Worm (Caenorhabditis elegans) whole organism, L3 larva: Measurements from ENCODE around the gene cyp-37A1.

Experiments
- ZK546.5 ChIP-seq: sonication (generic microtip); optimal IDR thresholded peaks from 2 replicates; lab custom pipeline; 2017; ENCODE audit warnings: missing biosample characterization, missing genetic modification characterization
- aly-2 ChIP-seq: fragments of 150-350 bp; optimal IDR thresholded peaks from 2 replicates; lab custom pipeline; 2014; ENCODE audit warnings: missing biosample characterization, missing genetic modification characterization
- ama-1 ChIP-seq: fragments of 150-350 bp; optimal IDR thresholded peaks from 2 replicates; lab custom pipeline; 2018
- ceh-16 ChIP-seq: sonication (generic microtip); optimal IDR thresholded peaks from 2 replicates; lab custom pipeline; 2017; ENCODE audit warnings: missing biosample characterization, missing genetic modification characterization
- ceh-82 ChIP-seq: fragments of 150-350 bp; optimal IDR thresholded peaks from 2 replicates; lab custom pipeline; 2014; ENCODE audit warnings: missing biosample characterization, missing genetic modification characterization
- ceh-9 ChIP-seq: sonication (generic microtip); optimal IDR thresholded peaks from 2 replicates; lab custom pipeline; 2018; ENCODE audit warnings: missing biosample characterization, missing genetic modification characterization
- egl-5 ChIP-seq: fragments of 150-350 bp; optimal IDR thresholded peaks from 2 replicates; lab custom pipeline; 2017; ENCODE audit warnings: missing biosample characterization, missing genetic modification reagents, missing genetic modification characterization, inconsistent platforms
- elt-1 ChIP-seq: fragments of 150-350 bp; optimal IDR thresholded peaks from 2 replicates; lab custom pipeline; 2014; ENCODE audit warnings: missing biosample characterization, missing genetic modification characterization
- elt-2 ChIP-seq: sonication (generic microtip); optimal IDR thresholded peaks from 2 replicates; lab custom pipeline; 2016; ENCODE audit warnings: missing genetic modification reagents, mild to moderate bottlenecking, missing genetic modification characterization, missing compliant biosample characterization
- elt-3 ChIP-seq, 3 experiments: fragments of 150-350 bp in 1 of 3; sonication (generic microtip) in 2 of 3; optimal IDR thresholded peaks; 2 replicates in 2 of 3; 4 replicates in 1 of 3; lab custom pipeline; 2014 to 2017; ENCODE audit warnings: missing biosample characterization in 3 of 3, missing genetic modification characterization in 3 of 3
- eor-1 ChIP-seq, 2 experiments: fragments of 150-350 bp; optimal IDR thresholded peaks; 2 replicates each; lab custom pipeline; 2014 to 2018; ENCODE audit warnings: missing biosample characterization in 2 of 2, missing genetic modification characterization in 2 of 2
- fkh-10 ChIP-seq: sonication (generic microtip); optimal IDR thresholded peaks from 2 replicates; lab custom pipeline; 2017; ENCODE audit warnings: missing biosample characterization, missing genetic modification reagents, missing genetic modification characterization
- fkh-2 ChIP-seq: fragments of 150-350 bp; optimal IDR thresholded peaks from 2 replicates; lab custom pipeline; 2014; ENCODE audit warnings: missing biosample characterization, missing genetic modification reagents, missing genetic modification characterization
- hmg-11 ChIP-seq: sonication (generic microtip); optimal IDR thresholded peaks from 2 replicates; lab custom pipeline; 2016; ENCODE audit warnings: missing genetic modification characterization, missing compliant biosample characterization
- jun-1 ChIP-seq: fragments of 150-350 bp; optimal IDR thresholded peaks from 2 replicates; lab custom pipeline; 2014; ENCODE audit warnings: missing biosample characterization, missing genetic modification reagents, missing genetic modification characterization
- lin-15B ChIP-seq: fragments of 150-350 bp; optimal IDR thresholded peaks from 2 replicates; lab custom pipeline; 2014; ENCODE audit warnings: missing biosample characterization, missing genetic modification characterization
- mdl-1 ChIP-seq: fragments of 150-350 bp; optimal IDR thresholded peaks from 2 replicates; lab custom pipeline; 2014; ENCODE audit warnings: missing biosample characterization, missing genetic modification characterization
- mml-1 ChIP-seq: fragments of 150-350 bp; sonication (generic microtip); optimal IDR thresholded peaks from 3 replicates; lab custom pipeline; 2014; ENCODE audit warnings: missing biosample characterization, missing genetic modification characterization
- nfya-1 ChIP-seq: sonication (generic microtip); optimal IDR thresholded peaks from 2 replicates; lab custom pipeline; 2017; ENCODE audit warnings: missing genetic modification characterization, mild to moderate bottlenecking, missing compliant biosample characterization, antibody characterized with exemption, moderate library complexity; ENCODE audit not compliant: insufficient read depth
- nhr-11 ChIP-seq: fragments of 150-350 bp; optimal IDR thresholded peaks from 2 replicates; lab custom pipeline; 2014; ENCODE audit warnings: missing biosample characterization, missing genetic modification characterization
- nhr-237 ChIP-seq: fragments of 150-350 bp; optimal IDR thresholded peaks from 2 replicates; lab custom pipeline; 2014; ENCODE audit warnings: missing biosample characterization, missing genetic modification characterization
- nhr-28 ChIP-seq: fragments of 150-350 bp; optimal IDR thresholded peaks from 2 replicates; lab custom pipeline; 2014; ENCODE audit warnings: missing biosample characterization, missing genetic modification characterization
- nhr-43 ChIP-seq: sonication (generic microtip); optimal IDR thresholded peaks from 2 replicates; lab custom pipeline; 2016; ENCODE audit warnings: mild to moderate bottlenecking, missing genetic modification characterization, missing compliant biosample characterization; ENCODE audit not compliant: poor library complexity, severe bottlenecking
- nhr-67 ChIP-seq: fragments of 150-350 bp; optimal IDR thresholded peaks from 2 replicates; lab custom pipeline; 2014; ENCODE audit warnings: missing biosample characterization, missing genetic modification characterization
- nhr-76 ChIP-seq: fragments of 150-350 bp; sonication (generic microtip); optimal IDR thresholded peaks from 5 replicates; lab custom pipeline; 2014; ENCODE audit warnings: missing biosample characterization, missing genetic modification characterization
- nhr-77 ChIP-seq: fragments of 150-350 bp; optimal IDR thresholded peaks from 2 replicates; lab custom pipeline; 2014; ENCODE audit warnings: missing biosample characterization, missing genetic modification characterization
- pha-4 ChIP-seq: fragments of 150-350 bp; optimal IDR thresholded peaks from 2 replicates; lab custom pipeline; 2014; ENCODE audit warnings: missing biosample characterization, missing genetic modification reagents, missing genetic modification characterization
- sea-2 ChIP-seq: fragments of 150-350 bp; sonication (generic microtip); optimal IDR thresholded peaks from 4 replicates; lab custom pipeline; 2014; ENCODE audit warnings: missing biosample characterization, missing genetic modification reagents, missing genetic modification characterization
- skn-1 ChIP-seq: fragments of 150-350 bp; optimal IDR thresholded peaks from 2 replicates; lab custom pipeline; 2014; ENCODE audit warnings: missing biosample characterization, missing genetic modification characterization
- snpc-4 ChIP-seq: fragments of 150-350 bp; optimal IDR thresholded peaks from 2 replicates; lab custom pipeline; 2014; ENCODE audit warnings: missing biosample characterization, missing genetic modification characterization
- tbx-2 ChIP-seq: sonication (generic microtip); optimal IDR thresholded peaks from 2 replicates; lab custom pipeline; 2016; ENCODE audit warnings: mild to moderate bottlenecking, missing genetic modification characterization, missing compliant biosample characterization
- ztf-4 ChIP-seq: fragments of 150-350 bp; optimal IDR thresholded peaks from 2 replicates; lab custom pipeline; 2014; ENCODE audit warnings: missing biosample characterization, missing genetic modification characterization

cyp-37A1 gene

ce11 chrII:14006210-14006609, 10.6 kb downstream of the cyp-37A1 start, which contains the start of gene F01D5.6:
Gene F01D5.6, plus strand, starts transcription at chrII:14006510.
- TF ChIP-seq ceh-9 (tag; lab: Kevin White, UChicago): no peak
- TF ChIP-seq nhr-237 (tag; lab: Kevin White, UChicago): no peak
- TF ChIP-seq mml-1 (tag; lab: Kevin White, UChicago): no peak
- no peak for TF ChIP-seq hmg-11 (tag; lab: Kevin White, UChicago)
- no peak for TF ChIP-seq fkh-10
- no peak for TF ChIP-seq ztf-4
- TF ChIP-seq sea-2 (GFP tag; lab: Kevin White, UChicago): no peak
- TF ChIP-seq ama-1 (lab: Kevin White, UChicago): no peak
- TF ChIP-seq eor-1 (tag; optimal IDR thresholded peaks at IDR 0.05; lab: Kevin White, UChicago): no peak
- TF ChIP-seq nhr-28: no peak
- TF ChIP-seq ceh-82 (tag; lab: Kevin White, UChicago): no peak
- TF ChIP-seq ceh-16 (tag; lab: Kevin White, UChicago): no peak
- TF ChIP-seq snpc-4: no peak
- no peak for TF ChIP-seq nfya-1
- no peak for TF ChIP-seq egl-5 (tag; lab: Kevin White, UChicago)
- no peak for TF ChIP-seq ZK546.5
- no peak for TF ChIP-seq fkh-2 (tag; lab: Kevin White, UChicago)
- no peak for TF ChIP-seq mdl-1
- no peak for TF ChIP-seq nhr-11 (tag; lab: Kevin White, UChicago)

- TF ChIP-seq ceh-16 (tag; lab: Kevin White, UChicago): no peak
- no peak for TF ChIP-seq ceh-9 (tag; lab: Kevin White, UChicago)
- TF ChIP-seq tbx-2 (tag; lab: Kevin White, UChicago): no peak
- no peak for TF ChIP-seq nhr-77 (tag; lab: Kevin White, UChicago)
- no peak for TF ChIP-seq nhr-43 (tag; lab: Kevin White, UChicago)
- TF ChIP-seq fkh-2 (tag; lab: Kevin White, UChicago): no peak
- no peak for TF ChIP-seq ztf-4
- TF ChIP-seq nhr-11 (tag; lab: Kevin White, UChicago): no peak
- TF ChIP-seq hmg-11 (tag; lab: Kevin White, UChicago): no peak
- no peak for TF ChIP-seq nhr-237 (tag; lab: Kevin White, UChicago)
- TF ChIP-seq mdl-1: no peak
- TF ChIP-seq nhr-76 (tag; lab: Kevin White, UChicago): no peak
- no peak for TF ChIP-seq lin-15B (tag; lab: Kevin White, UChicago)
- TF ChIP-seq pha-4: no peak
- TF ChIP-seq, all 47 proteins: peak for 0
These were observed 11.6 kb downstream of the cyp-37A1 start for ce11 chrII:14005183-14005582.

DNA sequence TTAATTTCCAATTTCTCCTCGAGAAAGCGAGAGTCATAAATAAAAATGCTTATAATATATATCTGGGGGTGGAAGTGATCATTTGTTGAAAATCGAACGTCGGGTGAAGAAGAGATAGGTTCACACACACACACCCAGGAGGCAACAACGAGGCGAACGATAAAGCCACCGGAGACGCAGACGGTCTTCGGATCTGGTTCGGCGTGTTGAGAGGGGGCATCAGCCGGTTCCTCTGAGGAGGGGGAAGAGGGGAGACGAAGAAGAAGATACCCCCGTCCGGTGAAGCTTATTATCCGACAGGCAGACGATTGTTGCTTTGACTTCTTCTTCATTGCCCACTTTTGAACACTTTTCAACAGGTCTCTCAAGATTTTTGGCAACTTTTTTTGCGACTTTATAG, 12.0 kb downstream of the cyp-37A1 start:
- TF ChIP-seq skn-1 (no peak), aly-2 (tag; lab: Kevin White, UChicago) (no peak), lin-15B (tag; lab: Kevin White, UChicago) (no peak), jun-1 (tag; lab: Kevin White, UChicago) (no peak), nhr-43 (tag; lab: Kevin White, UChicago) (peak; percentile 56), ceh-82 (tag; lab: Kevin White, UChicago) (no peak)

ce11 chrII:14003821-14004430, 12.8 kb downstream of the cyp-37A1 start:
- no peak for TF ChIP-seq elt-1
- no peak for TF ChIP-seq elt-3 (tag; optimal IDR thresholded peaks at IDR 0.05; lab: Kevin White, UChicago)
- no peak for TF ChIP-seq nhr-67
- TF ChIP-seq nhr-43 (tag; lab: Kevin White, UChicago): no peak
- peak; percentile 35 for TF ChIP-seq snpc-4
- TF ChIP-seq elt-2 (tag; lab: Kevin White, UChicago): peak; percentile 26

DNA sequence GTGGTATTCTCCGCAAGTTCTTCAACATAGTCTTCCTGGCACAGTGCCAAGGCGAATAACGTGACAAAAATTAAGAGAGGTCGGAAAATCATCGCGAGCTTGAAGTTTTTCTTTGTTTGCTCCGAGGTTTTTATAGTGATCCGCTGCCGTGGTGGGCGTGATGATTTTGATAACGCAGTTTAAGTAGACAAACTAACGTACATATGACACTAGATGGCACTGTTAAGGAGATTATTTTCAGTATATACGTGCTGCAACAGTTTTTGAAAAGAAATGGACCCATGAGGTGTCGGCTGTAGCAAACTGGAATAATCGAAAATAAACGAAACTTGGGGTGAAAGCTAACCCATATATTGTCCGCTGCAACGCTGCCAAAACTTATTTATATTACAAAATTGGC, 14.6 kb downstream of the cyp-37A1 start, which contains the start of gene F01D5.5:
Gene F01D5.5 (minus strand): TSS at position 101 of the 400 bp plus-strand sequence.
- TF ChIP-seq elt-2 (tag; lab: Kevin White, UChicago) (peak; percentile 34), nhr-76 (tag; lab: Kevin White, UChicago) (no peak)
